Fruit fly (Drosophila melanogaster): Measurements from ENCODE around the gene Oga.

DNA sequence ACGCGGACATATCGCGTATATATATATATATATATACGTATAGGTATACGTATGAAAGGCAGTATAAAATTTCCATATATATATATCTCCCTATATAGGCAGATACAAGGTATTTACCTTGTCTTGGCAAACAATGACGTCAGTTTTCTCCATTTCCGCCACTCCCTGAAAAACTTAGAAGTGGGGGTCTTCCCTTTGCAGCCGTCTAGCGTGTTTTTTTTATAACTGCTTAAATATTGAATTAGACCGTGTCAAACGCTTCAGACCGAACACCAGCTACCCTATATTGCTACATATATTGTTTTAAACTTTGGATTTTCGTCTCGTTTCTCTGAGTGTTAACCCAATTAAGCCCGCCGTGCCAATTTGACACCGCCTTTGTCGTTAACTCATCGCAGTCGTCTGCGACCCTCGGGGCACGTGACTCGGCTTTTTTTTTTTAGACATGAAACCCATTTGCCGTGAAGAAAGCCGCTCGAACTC lies 42.2 kb upstream of the Oga start:
- TF ChIP-seq h (optimal IDR thresholded peaks at IDR 0.05) (no peak), insv (optimal IDR thresholded peaks at IDR 0.05) (no peak)
